Fruit fly (Drosophila melanogaster) Kc167 (cell line): ENCODE data around the gene CG4440.

Experiments used
- Myc ChIP-seq: fragments of >200 bp; optimal IDR thresholded peaks from 2 replicates; lab custom pipeline; 2017; ENCODE audit warnings: missing external identifiers
- Sin3A ChIP-seq: fragments of >200 bp; optimal IDR thresholded peaks from 2 replicates; lab custom pipeline; 2018; ENCODE audit warnings: missing external identifiers
- h ChIP-seq: fragments of >200 bp; optimal IDR thresholded peaks from 3 replicates; lab custom pipeline; 2018; ENCODE audit warnings: missing external identifiers
- insv ChIP-seq: fragments of >200 bp; optimal IDR thresholded peaks from 3 replicates; lab custom pipeline; 2018; ENCODE audit warnings: missing external identifiers
- psq ChIP-seq: fragments of >200 bp; optimal IDR thresholded peaks from 2 replicates; lab custom pipeline; 2017; ENCODE audit warnings: missing external identifiers

dm6 chr2L:16293703-16294233 lies 36.0 kb upstream of the CG4440 start, which contains the start of gene Cyp303a1:
- no peak for TF ChIP-seq h (lab: Kevin White, UChicago)
- no peak for TF ChIP-seq psq (lab: Kevin White, UChicago)
- no peak for TF ChIP-seq insv (lab: Kevin White, UChicago)
- TF ChIP-seq Sin3A, result no peak
- no peak for TF ChIP-seq Myc (lab: Kevin White, UChicago)
